Fruit fly (Drosophila melanogaster) whole organism, embryonic: ENCODE data around the gene Vps26.
A peak's percentile ranks its signal among the peaks of the same experiment; 100 is the strongest.

ENCODE experiments used
- CG13775 ChIP-seq: fragments of 200-800 bp; sonication (Bioruptor generic); optimal IDR thresholded peaks from 3 replicates; lab custom pipeline; 2017; ENCODE audit warnings: missing biosample characterization, mild to moderate bottlenecking, missing genetic modification characterization
- CG1529 ChIP-seq: fragments of 200-800 bp; sonication (Bioruptor generic); optimal IDR thresholded peaks from 3 replicates; lab custom pipeline; 2018; ENCODE audit warnings: missing biosample characterization, missing genetic modification characterization
- CG18262 ChIP-seq: fragments of 200-800 bp; optimal IDR thresholded peaks from 3 replicates; lab custom pipeline; 2019; ENCODE audit warnings: missing biosample characterization, mild to moderate bottlenecking, missing genetic modification characterization, moderate library complexity
- CG30431 ChIP-seq: fragments of 200-800 bp; sonication (Bioruptor generic); optimal IDR thresholded peaks from 2 replicates; lab custom pipeline; 2017; ENCODE audit warnings: missing biosample characterization, missing genetic modification characterization
- CG32532 ChIP-seq: fragments of 200-800 bp; sonication (Bioruptor generic); IDR thresholded peaks from 2 replicates; pipeline ENCODE4 v1.3.6; 2022; ENCODE audit warnings: missing biosample characterization, missing genetic modification characterization
- CG3281 ChIP-seq: fragments of 200-800 bp; sonication (Bioruptor generic); optimal IDR thresholded peaks from 3 replicates; lab custom pipeline; 2017; ENCODE audit warnings: missing biosample characterization, mild to moderate bottlenecking, missing genetic modification characterization
- CG34224 ChIP-seq: fragments of 200-800 bp; sonication (Bioruptor generic); IDR thresholded peaks from 3 replicates; pipeline ENCODE4 v1.3.6; 2022; ENCODE audit warnings: missing biosample characterization, missing genetic modification characterization; ENCODE audit not compliant: partially characterized antibody
- CG3838 ChIP-seq: fragments of 200-800 bp; sonication (Bioruptor generic); optimal IDR thresholded peaks from 3 replicates; lab custom pipeline; 2016; ENCODE audit warnings: missing biosample characterization, missing genetic modification characterization
- CG4617 ChIP-seq: fragments of 200-800 bp; sonication (Bioruptor generic); optimal IDR thresholded peaks from 3 replicates; lab custom pipeline; 2016; ENCODE audit warnings: missing biosample characterization, missing genetic modification characterization, borderline replicate concordance
- CG6175 ChIP-seq: fragments of 200-800 bp; sonication (Bioruptor generic); IDR thresholded peaks from 3 replicates; pipeline ENCODE4 v1.3.6; 2022; ENCODE audit warnings: missing biosample characterization, missing genetic modification characterization
- CG6791 ChIP-seq: fragments of 200-800 bp; sonication (Bioruptor generic); IDR thresholded peaks from 3 replicates; pipeline ENCODE4 v1.3.6; 2022; ENCODE audit warnings: missing biosample characterization, missing genetic modification characterization; ENCODE audit not compliant: partially characterized antibody
- CG8089 ChIP-seq: fragments of 200-800 bp; sonication (Bioruptor generic); optimal IDR thresholded peaks from 3 replicates; lab custom pipeline; 2016; ENCODE audit warnings: missing biosample characterization, missing genetic modification characterization
- CG8388 ChIP-seq: fragments of 200-800 bp; sonication (Bioruptor generic); optimal IDR thresholded peaks from 2 replicates; lab custom pipeline; 2019; ENCODE audit warnings: missing biosample characterization, mild to moderate bottlenecking, missing genetic modification characterization, moderate library complexity
- CG8944 ChIP-seq: fragments of 200-800 bp; sonication (Bioruptor generic); optimal IDR thresholded peaks from 3 replicates; lab custom pipeline; 2016; ENCODE audit warnings: missing biosample characterization, missing genetic modification characterization
- CG9876 ChIP-seq: fragments of 200-800 bp; sonication (Bioruptor generic); optimal IDR thresholded peaks from 2 replicates; lab custom pipeline; 2016; ENCODE audit warnings: missing biosample characterization, missing genetic modification characterization
- Camta ChIP-seq: fragments of 200-800 bp; sonication (Bioruptor generic); optimal IDR thresholded peaks from 2 replicates; lab custom pipeline; 2016; ENCODE audit warnings: missing biosample characterization, missing genetic modification characterization
- CoRest ChIP-seq: fragments of 200-800 bp; sonication (Bioruptor generic); optimal IDR thresholded peaks from 3 replicates; lab custom pipeline; 2018; ENCODE audit warnings: missing biosample characterization, mild to moderate bottlenecking, missing genetic modification characterization, moderate library complexity
- Elba2 ChIP-seq: fragments of 200-800 bp; sonication (Bioruptor generic); optimal IDR thresholded peaks from 3 replicates; lab custom pipeline; 2016; ENCODE audit warnings: missing biosample characterization, missing genetic modification characterization
- Gsc ChIP-seq: fragments of 200-800 bp; sonication (Bioruptor generic); IDR thresholded peaks from 2 replicates; pipeline ENCODE4 v1.3.6; 2022; ENCODE audit warnings: missing biosample characterization, missing genetic modification characterization
- HmgZ ChIP-seq: fragments of 200-800 bp; sonication (Bioruptor generic); optimal IDR thresholded peaks from 2 replicates; lab custom pipeline; 2018; ENCODE audit warnings: missing biosample characterization, mild to moderate bottlenecking, missing genetic modification characterization
- MTF-1 ChIP-seq: fragments of 200-800 bp; sonication (Bioruptor generic); optimal IDR thresholded peaks from 2 replicates; lab custom pipeline; 2018; ENCODE audit warnings: missing biosample characterization, mild to moderate bottlenecking, missing genetic modification characterization, borderline replicate concordance
- NC2α ChIP-seq: fragments of 200-800 bp; sonication (Bioruptor generic); optimal IDR thresholded peaks from 2 replicates; lab custom pipeline; 2016; ENCODE audit warnings: missing biosample characterization, missing genetic modification characterization
- PHDP ChIP-seq: fragments of 200-800 bp; sonication (Bioruptor generic); optimal IDR thresholded peaks from 3 replicates; lab custom pipeline; 2018; ENCODE audit warnings: missing biosample characterization, mild to moderate bottlenecking, missing genetic modification characterization, moderate library complexity
- Sry-β ChIP-seq: fragments of 200-800 bp; sonication (Bioruptor generic); optimal IDR thresholded peaks from 2 replicates; lab custom pipeline; 2018; ENCODE audit warnings: missing biosample characterization, mild to moderate bottlenecking, missing genetic modification characterization, moderate library complexity
- Trl ChIP-seq, 3 experiments: fragments of >200 bp in 2 of 3; fragments of 200-800 bp in 1 of 3; sonication (Bioruptor generic) in 1 of 3; optimal IDR thresholded peaks; 2 replicates in 1 of 3; 3 replicates in 2 of 3; lab custom pipeline; 2016 to 2017; ENCODE audit warnings: missing biosample characterization in 1 of 3, missing genetic modification characterization in 1 of 3
- Usf ChIP-seq: fragments of 200-800 bp; sonication (Bioruptor generic); optimal IDR thresholded peaks from 2 replicates; lab custom pipeline; 2017; ENCODE audit warnings: missing genotype, missing biosample characterization, missing genetic modification characterization
- Xrp1 ChIP-seq: fragments of 200-800 bp; sonication (Bioruptor generic); IDR thresholded peaks from 2 replicates; pipeline ENCODE4 v1.3.6; 2022; ENCODE audit warnings: missing biosample characterization, missing genetic modification characterization
- YL-1 ChIP-seq: fragments of 200-800 bp; sonication (Bioruptor generic); optimal IDR thresholded peaks from 3 replicates; lab custom pipeline; 2017; ENCODE audit warnings: missing biosample characterization, mild to moderate bottlenecking, missing genetic modification characterization
- bab2 ChIP-seq: fragments of 200-800 bp; sonication (Bioruptor generic); optimal IDR thresholded peaks from 2 replicates; lab custom pipeline; 2016; ENCODE audit warnings: missing biosample characterization, missing genetic modification characterization
- br ChIP-seq: fragments of >200 bp; optimal IDR thresholded peaks from 2 replicates; lab custom pipeline; 2017
- caup ChIP-seq: fragments of 200-800 bp; sonication (Bioruptor generic); optimal IDR thresholded peaks from 3 replicates; lab custom pipeline; 2017; ENCODE audit warnings: missing biosample characterization, mild to moderate bottlenecking, missing genetic modification characterization, moderate library complexity; ENCODE audit not compliant: severe bottlenecking
- da ChIP-seq: fragments of 200-800 bp; sonication (Bioruptor generic); optimal IDR thresholded peaks from 2 replicates; lab custom pipeline; 2016; ENCODE audit warnings: missing biosample characterization, missing genetic modification characterization
- en ChIP-seq: fragments of 200-800 bp; sonication (Bioruptor generic); optimal IDR thresholded peaks from 2 replicates; lab custom pipeline; 2016; ENCODE audit warnings: missing biosample characterization, missing genetic modification characterization
- exex ChIP-seq: fragments of 200-800 bp; sonication (Bioruptor generic); optimal IDR thresholded peaks from 4 replicates; lab custom pipeline; 2018; ENCODE audit warnings: missing biosample characterization, mild to moderate bottlenecking, missing genetic modification characterization, moderate library complexity
- grau ChIP-seq: fragments of 200-800 bp; optimal IDR thresholded peaks from 3 replicates; lab custom pipeline; 2019; ENCODE audit warnings: missing biosample characterization, mild to moderate bottlenecking, missing genetic modification characterization, moderate library complexity
- grn ChIP-seq: fragments of 200-800 bp; sonication (Bioruptor generic); optimal IDR thresholded peaks from 3 replicates; lab custom pipeline; 2017; ENCODE audit warnings: missing biosample characterization, missing genetic modification characterization
- gsb ChIP-seq: fragments of 200-800 bp; sonication (Bioruptor generic); IDR thresholded peaks from 2 replicates; pipeline ENCODE4 v1.3.6; 2022; ENCODE audit warnings: missing biosample characterization, missing genetic modification characterization
- h ChIP-seq: fragments of >200 bp; optimal IDR thresholded peaks from 2 replicates; lab custom pipeline; 2017
- lmd ChIP-seq: fragments of 200-800 bp; sonication (Bioruptor generic); IDR thresholded peaks from 2 replicates; pipeline ENCODE4 v1.3.6; 2022; ENCODE audit warnings: missing biosample characterization, missing genetic modification characterization
- nerfin-2 ChIP-seq: fragments of 200-800 bp; sonication (Bioruptor generic); IDR thresholded peaks from 2 replicates; pipeline ENCODE4 v1.3.6; 2022; ENCODE audit warnings: missing biosample characterization, missing genetic modification characterization; ENCODE audit not compliant: partially characterized antibody
- p53 ChIP-seq: fragments of 200-800 bp; sonication (Bioruptor generic); optimal IDR thresholded peaks from 2 replicates; lab custom pipeline; 2016; ENCODE audit warnings: missing biosample characterization, missing genetic modification characterization
- pfk ChIP-seq: fragments of 200-800 bp; sonication (Bioruptor generic); optimal IDR thresholded peaks from 2 replicates; lab custom pipeline; 2018; ENCODE audit warnings: missing biosample characterization, mild to moderate bottlenecking, missing genetic modification characterization, moderate library complexity
- prd ChIP-seq, 3 experiments: fragments of >200 bp in 2 of 3; fragments of 200-800 bp in 1 of 3; sonication (Bioruptor generic) in 1 of 3; optimal IDR thresholded peaks in 2 of 3; IDR thresholded peaks in 1 of 3; 2 replicates in 2 of 3; 3 replicates in 1 of 3; pipeline versions ENCODE4 v1.3.6 to Lab custom; 2017 to 2022; ENCODE audit warnings: missing biosample characterization in 1 of 3, missing genetic modification characterization in 1 of 3
- rib ChIP-seq: fragments of 200-800 bp; sonication (Bioruptor generic); IDR thresholded peaks from 2 replicates; pipeline ENCODE4 v1.3.6; 2022; ENCODE audit warnings: missing biosample characterization, missing genetic modification characterization
- shn ChIP-seq: fragments of 200-800 bp; sonication (Bioruptor generic); optimal IDR thresholded peaks from 3 replicates; lab custom pipeline; 2016; ENCODE audit warnings: missing biosample characterization, missing genetic modification characterization
- sob ChIP-seq: fragments of 200-800 bp; sonication (Bioruptor generic); IDR thresholded peaks from 2 replicates; pipeline ENCODE4 v1.3.6; 2022; ENCODE audit warnings: missing biosample characterization, missing genetic modification characterization
- tio ChIP-seq: fragments of 200-800 bp; sonication (Bioruptor generic); optimal IDR thresholded peaks from 2 replicates; lab custom pipeline; 2017; ENCODE audit warnings: missing biosample characterization, missing genetic modification characterization, inconsistent platforms
- toy ChIP-seq: fragments of 200-800 bp; sonication (Bioruptor generic); IDR thresholded peaks from 2 replicates; pipeline ENCODE4 v1.3.6; 2022; ENCODE audit warnings: missing biosample characterization, missing genetic modification characterization
- unc-4 ChIP-seq: fragments of 200-800 bp; sonication (Bioruptor generic); IDR thresholded peaks from 2 replicates; pipeline ENCODE4 v1.3.6; 2022; ENCODE audit warnings: missing biosample characterization, missing genetic modification characterization; ENCODE audit not compliant: partially characterized antibody
- z ChIP-seq: fragments of 200-800 bp; sonication (Bioruptor generic); IDR thresholded peaks from 3 replicates; pipeline ENCODE4 v1.3.6; 2022; ENCODE audit warnings: missing biosample characterization, missing genetic modification characterization

The Vps26 gene

dm6 chrX:1845413-1845951 is 28.2 kb upstream of the Vps26 start (continued):
- TF ChIP-seq CG18262: peak; percentile 11
- TF ChIP-seq br (lab: Kevin White, UChicago): no peak
- no peak for TF ChIP-seq CG8388 (GFP tag; lab: Kevin White, UChicago)
- no peak for TF ChIP-seq lmd
- TF ChIP-seq Usf (GFP tag; lab: Kevin White, UChicago): no peak
- peak; percentile 53; the same call in 1 of the 2 replicates for TF ChIP-seq toy
- TF ChIP-seq CG30431 (GFP tag; lab: Kevin White, UChicago): no peak
- TF ChIP-seq exex (tag; lab: Kevin White, UChicago): peak; percentile 72
- no peak for TF ChIP-seq h (lab: Kevin White, UChicago)
- peak; percentile 48 for TF ChIP-seq en (GFP tag; lab: Kevin White, UChicago)
- 0 out of 3 replicates have a peak, but pooled peaks have one; percentile 21 for TF ChIP-seq z
- peak; percentile 54 for TF ChIP-seq da (GFP tag; lab: Kevin White, UChicago)
- TF ChIP-seq Trl (optimal IDR thresholded peaks at IDR 0.05; lab: Kevin White, UChicago): no peak
- peak; percentile 63 for TF ChIP-seq Trl (GFP tag; optimal IDR thresholded peaks at IDR 0.05; lab: Kevin White, UChicago)
- no peak for TF ChIP-seq Elba2 (GFP tag; lab: Kevin White, UChicago)
- peak; percentile 6 for TF ChIP-seq CG13775 (GFP tag; lab: Kevin White, UChicago)
- peak; percentile 36 for TF ChIP-seq CG9876 (GFP tag; lab: Kevin White, UChicago)
- peak; percentile 67 for TF ChIP-seq PHDP (tag; lab: Kevin White, UChicago)
- TF ChIP-seq CG3281: peak; percentile 55
- peak; percentile 18 for TF ChIP-seq pfk (GFP tag; lab: Kevin White, UChicago)
- no peak for TF ChIP-seq prd (optimal IDR thresholded peaks at IDR 0.05; lab: Kevin White, UChicago)
- peak; percentile 50; the same call in 2 of the 3 replicates for TF ChIP-seq prd (GFP tag; IDR thresholded peaks at IDR 0.05; lab: Robert Waterston, UW)
- TF ChIP-seq grn (GFP tag; lab: Kevin White, UChicago): peak; percentile 51
- TF ChIP-seq nerfin-2 (GFP tag; lab: Robert Waterston, UW): no peak
- TF ChIP-seq CG4617 (GFP tag; lab: Kevin White, UChicago): no peak
- TF ChIP-seq tio: peak; percentile 60
- TF ChIP-seq CG34224 (GFP tag; lab: Robert Waterston, UW): no peak
- TF ChIP-seq shn (GFP tag; lab: Kevin White, UChicago): peak; percentile 3
- no peak for TF ChIP-seq CG1529 (GFP tag; lab: Kevin White, UChicago)
- peak; percentile 73 for TF ChIP-seq caup
- TF ChIP-seq CoRest: peak; percentile 19
- peak; percentile 84 for TF ChIP-seq bab2
- no peak for TF ChIP-seq Sry-β (GFP tag; lab: Kevin White, UChicago)
- TF ChIP-seq Gsc (GFP tag; lab: Robert Waterston, UW): no peak
- TF ChIP-seq NC2α: no peak
- peak; percentile 17 for TF ChIP-seq p53 (GFP tag; lab: Kevin White, UChicago)
- no peak for TF ChIP-seq YL-1 (GFP tag; lab: Kevin White, UChicago)
- peak; percentile 7 for TF ChIP-seq CG3838 (GFP tag; lab: Kevin White, UChicago)
- TF ChIP-seq CG8089 (GFP tag; lab: Kevin White, UChicago): peak; percentile 61
- TF ChIP-seq CG6175 (GFP tag; lab: Robert Waterston, UW): peak; percentile 61; the same call in 1 of the 3 replicates
- TF ChIP-seq Xrp1 (GFP tag; lab: Robert Waterston, UW): 0 out of 2 replicates have a peak, but pooled peaks have one; percentile 36
- TF ChIP-seq grau (tag; lab: Kevin White, UChicago): peak; percentile 12
- peak; percentile 40 for TF ChIP-seq Camta (GFP tag; lab: Kevin White, UChicago)
- peak; percentile 46; the same call in 1 of the 2 replicates for TF ChIP-seq sob
- peak; percentile 68 for TF ChIP-seq HmgZ (tag; lab: Kevin White, UChicago)
- TF ChIP-seq unc-4 (GFP tag; lab: Robert Waterston, UW): no peak
- peak; percentile 49; the same call in 1 of the 2 replicates for TF ChIP-seq gsb (GFP tag; lab: Robert Waterston, UW)
- peak; percentile 58; the same call in 1 of the 2 replicates for TF ChIP-seq rib (GFP tag; lab: Robert Waterston, UW)
- TF ChIP-seq CG8944 (GFP tag; lab: Kevin White, UChicago): peak; percentile 40
- TF ChIP-seq CG32532 (GFP tag; lab: Robert Waterston, UW): peak; percentile 46
- TF ChIP-seq CG6791 (GFP tag; lab: Robert Waterston, UW): no peak
- no peak for TF ChIP-seq MTF-1
